ENCODE assay signal across 1 fruit fly cellular context in the genomic region with DNA sequence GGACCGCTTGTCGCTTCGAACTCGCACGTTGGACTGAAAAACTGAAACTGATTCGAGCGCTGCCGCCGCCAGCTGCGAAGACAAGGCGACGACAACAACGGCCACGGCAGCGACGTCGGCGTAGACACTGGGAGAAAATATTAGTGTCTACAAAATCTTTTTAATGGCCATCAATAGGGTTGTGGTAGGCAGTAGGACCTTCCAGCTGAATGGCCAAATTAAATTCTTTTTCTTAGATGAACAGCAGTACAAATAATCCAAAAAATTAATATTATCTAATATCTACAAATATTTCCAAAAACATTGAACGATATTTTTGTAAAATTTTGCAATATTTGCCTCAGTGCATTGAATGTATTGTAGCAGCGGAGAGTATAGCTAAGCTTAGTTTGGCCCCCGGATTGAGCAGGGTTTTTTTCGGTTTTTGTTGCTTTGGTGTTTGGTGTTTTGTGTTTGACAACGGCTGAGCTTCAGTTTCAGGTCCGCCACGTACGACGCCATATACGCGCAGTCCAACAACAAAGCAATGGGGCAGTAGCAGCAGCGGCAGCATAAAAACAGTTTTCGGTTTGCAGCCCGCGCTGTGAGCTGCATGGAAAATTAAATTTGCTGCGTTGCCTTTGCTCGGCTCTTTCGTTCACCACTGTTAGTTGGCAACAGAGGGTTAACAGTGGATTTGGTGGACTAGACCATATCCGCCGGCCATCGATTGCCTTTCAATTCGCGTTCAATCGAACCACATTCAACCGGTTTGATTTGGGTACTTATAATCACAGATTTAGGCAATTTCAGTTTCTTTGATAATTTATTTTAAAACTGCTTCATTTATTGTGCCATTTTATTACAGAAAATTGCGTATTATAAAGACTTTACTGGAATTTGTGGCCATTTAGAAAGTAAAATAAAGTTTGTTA.
TF ChIP-seq lines count a peak whose summit lies in the region.

Cht7 (minus strand) TSS at position 51 of the 914 bp plus-strand sequence.

TF ChIP-seq in whole organism, embryonic, 481 proteins besides CTCF, POLR2A, EP300 and RAD21 (continued from another document and continues in another):
- TF ChIP-seq jing (GFP tag; optimal IDR thresholded peaks at IDR 0.05; lab: Kevin White, UChicago): peak; percentile 81
- TF ChIP-seq CG6791 (GFP tag; IDR thresholded peaks at IDR 0.05; lab: Robert Waterston, UW; ENCODE audit: partially characterized antibody): no peak
- TF ChIP-seq knrl (GFP tag; IDR thresholded peaks at IDR 0.05; lab: Robert Waterston, UW; ENCODE audit: partially characterized antibody): no peak
- peak; percentile 35 for TF ChIP-seq CG13123 (GFP tag; optimal IDR thresholded peaks at IDR 0.05; lab: Kevin White, UChicago)
- peak; percentile 84 for TF ChIP-seq CG12299 (tag; optimal IDR thresholded peaks at IDR 0.05; lab: Kevin White, UChicago)
- TF ChIP-seq dm (GFP tag; optimal IDR thresholded peaks at IDR 0.05; lab: Kevin White, UChicago): peak; percentile 34
- peak; percentile 90 for TF ChIP-seq Adf1 (GFP tag; IDR thresholded peaks at IDR 0.05; lab: Robert Waterston, UW)
- no peak; the same call in 1 of the 2 replicates for TF ChIP-seq danr (GFP tag; IDR thresholded peaks at IDR 0.05; lab: Robert Waterston, UW)
- TF ChIP-seq ac (GFP tag; optimal IDR thresholded peaks at IDR 0.05; lab: Kevin White, UChicago): no peak
- TF ChIP-seq CG11695 (GFP tag; IDR thresholded peaks at IDR 0.05; lab: Robert Waterston, UW): peak; percentile 86
- TF ChIP-seq CG15479 (GFP tag; optimal IDR thresholded peaks at IDR 0.05; lab: Kevin White, UChicago): no peak
- TF ChIP-seq CG1529 (GFP tag; optimal IDR thresholded peaks at IDR 0.05; lab: Kevin White, UChicago): peak; percentile 89
- peak; percentile 76 for TF ChIP-seq BtbVII (GFP tag; optimal IDR thresholded peaks at IDR 0.05; lab: Kevin White, UChicago)
- no peak for TF ChIP-seq cad (GFP tag; optimal IDR thresholded peaks at IDR 0.05; lab: Kevin White, UChicago)
- peak; percentile 45 for TF ChIP-seq CG3838 (GFP tag; optimal IDR thresholded peaks at IDR 0.05; lab: Kevin White, UChicago)
- TF ChIP-seq CoRest (tag; optimal IDR thresholded peaks at IDR 0.05; lab: Kevin White, UChicago): peak; percentile 93
- peak; percentile 75 for TF ChIP-seq scrt (GFP tag; optimal IDR thresholded peaks at IDR 0.05; lab: Kevin White, UChicago)
- peak; percentile 47; the same call in 1 of the 2 replicates for TF ChIP-seq CG5953 (GFP tag; IDR thresholded peaks at IDR 0.05; lab: Robert Waterston, UW)
- TF ChIP-seq CG42726 (GFP tag; IDR thresholded peaks at IDR 0.05; lab: Robert Waterston, UW; ENCODE audit: partially characterized antibody): no peak
- TF ChIP-seq CG17829 (tag; optimal IDR thresholded peaks at IDR 0.05; lab: Kevin White, UChicago): peak; percentile 87
- TF ChIP-seq CG10147 (GFP tag; optimal IDR thresholded peaks at IDR 0.05; lab: Kevin White, UChicago): peak; percentile 82
- peak; percentile 14 for TF ChIP-seq emc (GFP tag; optimal IDR thresholded peaks at IDR 0.05; lab: Kevin White, UChicago)
- TF ChIP-seq CG1233 (GFP tag; optimal IDR thresholded peaks at IDR 0.05; lab: Kevin White, UChicago): peak; percentile 60
- TF ChIP-seq H2.0 (GFP tag; IDR thresholded peaks at IDR 0.05; lab: Robert Waterston, UW): peak; percentile 77
- no peak for TF ChIP-seq vnd (GFP tag; IDR thresholded peaks at IDR 0.05; lab: Robert Waterston, UW; ENCODE audit: partially characterized antibody)
- TF ChIP-seq MESR4 (GFP tag; optimal IDR thresholded peaks at IDR 0.05; lab: Kevin White, UChicago): no peak
- TF ChIP-seq inv (GFP tag; IDR thresholded peaks at IDR 0.05; lab: Robert Waterston, UW; ENCODE audit: partially characterized antibody): no peak
- peak; percentile 48 for TF ChIP-seq CG3065 (GFP tag; optimal IDR thresholded peaks at IDR 0.05; lab: Kevin White, UChicago)
- TF ChIP-seq HLH4C (GFP tag; IDR thresholded peaks at IDR 0.05; lab: Robert Waterston, UW; ENCODE audit: partially characterized antibody): no peak
- no peak for TF ChIP-seq mld (GFP tag; IDR thresholded peaks at IDR 0.05; lab: Robert Waterston, UW; ENCODE audit: partially characterized antibody)
- no peak for TF ChIP-seq Hr39 (optimal IDR thresholded peaks at IDR 0.05; lab: Kevin White, UChicago)
- TF ChIP-seq CG8290 (GFP tag; optimal IDR thresholded peaks at IDR 0.05; lab: Kevin White, UChicago): peak; percentile 13
- TF ChIP-seq CG8290 (tag; optimal IDR thresholded peaks at IDR 0.05; lab: Kevin White, UChicago): peak; percentile 11 to 37
- TF ChIP-seq bowl (GFP tag; IDR thresholded peaks at IDR 0.05; lab: Robert Waterston, UW): peak; percentile 80
- peak; percentile 85 for TF ChIP-seq ttk (GFP tag; IDR thresholded peaks at IDR 0.05; lab: Robert Waterston, UW)
- TF ChIP-seq Dp (GFP tag; optimal IDR thresholded peaks at IDR 0.05; lab: Kevin White, UChicago): no peak
- TF ChIP-seq pfk (GFP tag; optimal IDR thresholded peaks at IDR 0.05; lab: Kevin White, UChicago): no peak
- TF ChIP-seq CG12659 (GFP tag; optimal IDR thresholded peaks at IDR 0.05; lab: Kevin White, UChicago): peak; percentile 92
- TF ChIP-seq chinmo (GFP tag; IDR thresholded peaks at IDR 0.05; lab: Robert Waterston, UW; ENCODE audit: partially characterized antibody): peak; percentile 98
- TF ChIP-seq CG9609 (GFP tag; optimal IDR thresholded peaks at IDR 0.05; lab: Kevin White, UChicago): peak; percentile 62
- peak; percentile 92 for TF ChIP-seq Ets65A (GFP tag; lab: Kevin White, UChicago)
- no peak for TF ChIP-seq sc (optimal IDR thresholded peaks at IDR 0.05; lab: Kevin White, UChicago)
- TF ChIP-seq sc (GFP tag; optimal IDR thresholded peaks at IDR 0.05; lab: Kevin White, UChicago): peak; percentile 83
- peak; percentile 40 for TF ChIP-seq CG9876 (GFP tag; optimal IDR thresholded peaks at IDR 0.05; lab: Kevin White, UChicago)
- TF ChIP-seq CG6175 (GFP tag; IDR thresholded peaks at IDR 0.05; lab: Robert Waterston, UW): 0 out of 3 replicates have a peak, but pooled peaks have one; percentile 10
- peak; percentile 63; the same call in 2 of the 3 replicates for TF ChIP-seq CG7357 (GFP tag; IDR thresholded peaks at IDR 0.05; lab: Robert Waterston, UW)
- TF ChIP-seq Scr (GFP tag; IDR thresholded peaks at IDR 0.05; lab: Robert Waterston, UW; ENCODE audit: partially characterized antibody): no peak
- peak; percentile 62 for TF ChIP-seq Atf3 (GFP tag; optimal IDR thresholded peaks at IDR 0.05; lab: Kevin White, UChicago)
- peak; percentile 90 for TF ChIP-seq CG11504 (tag; optimal IDR thresholded peaks at IDR 0.05; lab: Kevin White, UChicago)
- no peak for TF ChIP-seq h (optimal IDR thresholded peaks at IDR 0.05; lab: Kevin White, UChicago)
- TF ChIP-seq CG10209 (GFP tag; optimal IDR thresholded peaks at IDR 0.05; lab: Kevin White, UChicago): peak; percentile 89
- peak; percentile 49 for TF ChIP-seq MBD-R2 (GFP tag; IDR thresholded peaks at IDR 0.05; lab: Robert Waterston, UW)
- peak; percentile 79 for TF ChIP-seq Aef1 (GFP tag; IDR thresholded peaks at IDR 0.05; lab: Robert Waterston, UW)
- TF ChIP-seq dati (GFP tag; IDR thresholded peaks at IDR 0.05; lab: Robert Waterston, UW): peak; percentile 14; the same call in 1 of the 2 replicates
- no peak for TF ChIP-seq BEAF-32 (GFP tag; optimal IDR thresholded peaks at IDR 0.05; lab: Kevin White, UChicago)
- TF ChIP-seq CG8089 (GFP tag; optimal IDR thresholded peaks at IDR 0.05; lab: Kevin White, UChicago): peak; percentile 19
- TF ChIP-seq CG14667 (GFP tag; IDR thresholded peaks at IDR 0.05; lab: Robert Waterston, UW): peak; percentile 73
- TF ChIP-seq yki (optimal IDR thresholded peaks at IDR 0.05; lab: Kevin White, UChicago): no peak
- TF ChIP-seq CG9932 (GFP tag; IDR thresholded peaks at IDR 0.05; lab: Robert Waterston, UW): peak; percentile 87
- peak; percentile 47 for TF ChIP-seq CG18764 (GFP tag; optimal IDR thresholded peaks at IDR 0.05; lab: Kevin White, UChicago)
- TF ChIP-seq CG34224 (GFP tag; IDR thresholded peaks at IDR 0.05; lab: Robert Waterston, UW; ENCODE audit: partially characterized antibody): no peak
- no peak for TF ChIP-seq ab (GFP tag; optimal IDR thresholded peaks at IDR 0.05; lab: Kevin White, UChicago)
- no peak for TF ChIP-seq Kr (GFP tag; optimal IDR thresholded peaks at IDR 0.05; lab: Kevin White, UChicago)
- TF ChIP-seq CrebB (tag; optimal IDR thresholded peaks at IDR 0.05; lab: Kevin White, UChicago): peak; percentile 56
- TF ChIP-seq CG6254 (GFP tag; optimal IDR thresholded peaks at IDR 0.05; lab: Kevin White, UChicago): peak; percentile 69
- TF ChIP-seq CG3163 (GFP tag; optimal IDR thresholded peaks at IDR 0.05; lab: Kevin White, UChicago): peak; percentile 1
- peak; percentile 67 for TF ChIP-seq CG31224 (GFP tag; IDR thresholded peaks at IDR 0.05; lab: Robert Waterston, UW)
- TF ChIP-seq org-1 (GFP tag; optimal IDR thresholded peaks at IDR 0.05; lab: Kevin White, UChicago): peak; percentile 83
- peak; percentile 77 for TF ChIP-seq Nf-YC (tag; optimal IDR thresholded peaks at IDR 0.05; lab: Kevin White, UChicago)
- TF ChIP-seq CG8765 (GFP tag; IDR thresholded peaks at IDR 0.05; lab: Robert Waterston, UW): no peak; the same call in 1 of the 2 replicates
- peak; percentile 99 for TF ChIP-seq CG15601 (tag; optimal IDR thresholded peaks at IDR 0.05; lab: Kevin White, UChicago)
- peak; percentile 94 for TF ChIP-seq CG15269 (tag; optimal IDR thresholded peaks at IDR 0.05; lab: Kevin White, UChicago)
- no peak for TF ChIP-seq C15 (GFP tag; IDR thresholded peaks at IDR 0.05; lab: Robert Waterston, UW)
- peak; percentile 58 for TF ChIP-seq CG8944 (GFP tag; optimal IDR thresholded peaks at IDR 0.05; lab: Kevin White, UChicago)
- peak; percentile 83 for TF ChIP-seq CG3281 (GFP tag; optimal IDR thresholded peaks at IDR 0.05; lab: Kevin White, UChicago)
- TF ChIP-seq Hmx (GFP tag; optimal IDR thresholded peaks at IDR 0.05; lab: Kevin White, UChicago): peak; percentile 47
- TF ChIP-seq Xbp1 (GFP tag; optimal IDR thresholded peaks at IDR 0.05; lab: Kevin White, UChicago): peak; percentile 86
- TF ChIP-seq tll (GFP tag; optimal IDR thresholded peaks at IDR 0.05; lab: Kevin White, UChicago): no peak
- no peak for TF ChIP-seq Sin3A (optimal IDR thresholded peaks at IDR 0.05; lab: Kevin White, UChicago)
- TF ChIP-seq E2f1 (GFP tag; IDR thresholded peaks at IDR 0.05; lab: Robert Waterston, UW): peak; percentile 81
- TF ChIP-seq CG11085 (GFP tag; IDR thresholded peaks at IDR 0.05; lab: Robert Waterston, UW): peak; percentile 50; the same call in 1 of the 2 replicates
- TF ChIP-seq nau (GFP tag; optimal IDR thresholded peaks at IDR 0.05; lab: Kevin White, UChicago): peak; percentile 78
- TF ChIP-seq Ptx1 (GFP tag; IDR thresholded peaks at IDR 0.05; lab: Robert Waterston, UW): peak; percentile 90
- no peak for TF ChIP-seq luna (GFP tag; optimal IDR thresholded peaks at IDR 0.05; lab: Kevin White, UChicago)
- TF ChIP-seq amos (GFP tag; IDR thresholded peaks at IDR 0.05; lab: Robert Waterston, UW; ENCODE audit: partially characterized antibody): no peak
- peak; percentile 64 to 77 for TF ChIP-seq Pdp1 (GFP tag; optimal IDR thresholded peaks at IDR 0.05; lab: Kevin White, UChicago)
- TF ChIP-seq wor (GFP tag; IDR thresholded peaks at IDR 0.05; lab: Robert Waterston, UW): peak; percentile 77
- TF ChIP-seq lov (optimal IDR thresholded peaks at IDR 0.05; lab: Kevin White, UChicago): no peak
- peak; percentile 56; the same call in 1 of the 3 replicates for TF ChIP-seq lov (GFP tag; IDR thresholded peaks at IDR 0.05; lab: Robert Waterston, UW)
- no peak for TF ChIP-seq aop (GFP tag; IDR thresholded peaks at IDR 0.05; lab: Robert Waterston, UW)
- TF ChIP-seq tx (GFP tag; optimal IDR thresholded peaks at IDR 0.05; lab: Kevin White, UChicago): peak; percentile 54
- peak; percentile 84 for TF ChIP-seq CG2120 (GFP tag; optimal IDR thresholded peaks at IDR 0.05; lab: Kevin White, UChicago)
- TF ChIP-seq sr (GFP tag; IDR thresholded peaks at IDR 0.05; lab: Robert Waterston, UW): no peak
- peak; percentile 55; the same call in 2 of the 3 replicates for TF ChIP-seq CG2889 (GFP tag; IDR thresholded peaks at IDR 0.05; lab: Robert Waterston, UW)
- peak; percentile 58 for TF ChIP-seq nerfin-1 (tag; optimal IDR thresholded peaks at IDR 0.05; lab: Kevin White, UChicago)
- TF ChIP-seq Lim3 (GFP tag; IDR thresholded peaks at IDR 0.05; lab: Robert Waterston, UW): peak; percentile 59; the same call in 1 of the 2 replicates
- TF ChIP-seq CG14050 (GFP tag; IDR thresholded peaks at IDR 0.05; lab: Robert Waterston, UW): peak; percentile 82
- TF ChIP-seq CG13624 (GFP tag; optimal IDR thresholded peaks at IDR 0.05; lab: Kevin White, UChicago): peak; percentile 74
- peak; percentile 64; the same call in 1 of the 2 replicates for TF ChIP-seq CG6272 (GFP tag; IDR thresholded peaks at IDR 0.05; lab: Robert Waterston, UW)
- peak; percentile 64 for TF ChIP-seq trh (GFP tag; optimal IDR thresholded peaks at IDR 0.05; lab: Kevin White, UChicago)
- TF ChIP-seq CG11696 (GFP tag; IDR thresholded peaks at IDR 0.05; lab: Robert Waterston, UW): peak; percentile 43; the same call in 1 of the 2 replicates
- TF ChIP-seq sim (GFP tag; IDR thresholded peaks at IDR 0.05; lab: Robert Waterston, UW): peak; percentile 76
- TF ChIP-seq B-H2 (GFP tag; optimal IDR thresholded peaks at IDR 0.05; lab: Kevin White, UChicago): peak; percentile 53
- TF ChIP-seq CG32532 (GFP tag; IDR thresholded peaks at IDR 0.05; lab: Robert Waterston, UW): peak; percentile 88
- peak; percentile 50 for TF ChIP-seq trem (tag; optimal IDR thresholded peaks at IDR 0.05; lab: Kevin White, UChicago)
- peak; percentile 90 for TF ChIP-seq CG12391 (tag; optimal IDR thresholded peaks at IDR 0.05; lab: Kevin White, UChicago)
- TF ChIP-seq sima (GFP tag; optimal IDR thresholded peaks at IDR 0.05; lab: Kevin White, UChicago): no peak
- no peak for TF ChIP-seq br (optimal IDR thresholded peaks at IDR 0.05; lab: Kevin White, UChicago)
- peak; percentile 21 for TF ChIP-seq CG3995 (GFP tag; optimal IDR thresholded peaks at IDR 0.05; lab: Kevin White, UChicago)
- TF ChIP-seq zfh2 (GFP tag; optimal IDR thresholded peaks at IDR 0.05; lab: Kevin White, UChicago): peak; percentile 56
- TF ChIP-seq exex (tag; optimal IDR thresholded peaks at IDR 0.05; lab: Kevin White, UChicago): peak; percentile 15
- TF ChIP-seq Bdp1 (GFP tag; optimal IDR thresholded peaks at IDR 0.05; lab: Kevin White, UChicago): peak; percentile 70
- no peak for TF ChIP-seq unc-4 (GFP tag; IDR thresholded peaks at IDR 0.05; lab: Robert Waterston, UW; ENCODE audit: partially characterized antibody)
- TF ChIP-seq lilli (GFP tag; optimal IDR thresholded peaks at IDR 0.05; lab: Kevin White, UChicago): peak; percentile 90
- TF ChIP-seq CG4360 (GFP tag; IDR thresholded peaks at IDR 0.05; lab: Robert Waterston, UW): 0 out of 2 replicates have a peak, but pooled peaks have one; percentile 15
- peak; percentile 66 for TF ChIP-seq Gsc (GFP tag; IDR thresholded peaks at IDR 0.05; lab: Robert Waterston, UW)
- peak; percentile 27 for TF ChIP-seq disco-r (GFP tag; optimal IDR thresholded peaks at IDR 0.05; lab: Kevin White, UChicago)
- TF ChIP-seq CG8281 (tag; optimal IDR thresholded peaks at IDR 0.05; lab: Kevin White, UChicago): peak; percentile 49
